Worm (Caenorhabditis elegans): ENCODE data around the gene B0281.3.

- TF ChIP-seq gmeb-2 (tag; optimal IDR thresholded peaks at IDR 0.05) (no peak), ceh-22 (tag; optimal IDR thresholded peaks at IDR 0.05) (no peak), ztf-16 (tag; optimal IDR thresholded peaks at IDR 0.05) (no peak), lin-11 (tag; optimal IDR thresholded peaks at IDR 0.05) (no peak), fkh-10 (GFP tag; optimal IDR thresholded peaks at IDR 0.05) (no peak), dve-1 (tag; optimal IDR thresholded peaks at IDR 0.05) (no peak), hlh-30 (tag; optimal IDR thresholded peaks at IDR 0.05; ENCODE audit: insufficient read depth) (no peak), ceh-2 (tag; optimal IDR thresholded peaks at IDR 0.05) (no peak), tbx-2 (tag; optimal IDR thresholded peaks at IDR 0.05) (no peak), rnt-1 (tag; optimal IDR thresholded peaks at IDR 0.05) (no peak), eyg-1 (tag; optimal IDR thresholded peaks at IDR 0.05) (no peak)
These were observed 27.6 kb upstream of the B0281.3 start, which contains the start of gene K09F6.6 for ce11 chrII:2279263-2279662.

All from whole organism, late embryonic.